Worm (Caenorhabditis elegans) whole organism, L2 larva: Measurements from ENCODE around the gene F15B9.8.
A peak's percentile ranks its signal among the peaks of the same experiment; 100 is the strongest.

Source experiments
- C34F6.9 ChIP-seq: fragments of 150-350 bp; optimal IDR thresholded peaks from 2 replicates; lab custom pipeline; 2014; ENCODE audit warnings: missing biosample characterization, missing genetic modification characterization
- R02D3.7 ChIP-seq: fragments of 150-350 bp; optimal IDR thresholded peaks from 2 replicates; lab custom pipeline; 2014; ENCODE audit warnings: missing biosample characterization, missing genetic modification characterization
- Y55F3AM.14 ChIP-seq: fragments of 200-800 bp; sonication (Bioruptor generic); optimal IDR thresholded peaks from 2 replicates; lab custom pipeline; 2018; ENCODE audit warnings: mild to moderate bottlenecking, missing genetic modification characterization, missing compliant biosample characterization
- ZK546.5 ChIP-seq: sonication (generic microtip); optimal IDR thresholded peaks from 2 replicates; lab custom pipeline; 2017; ENCODE audit warnings: missing biosample characterization, missing genetic modification characterization
- alr-1 ChIP-seq: fragments of 150-350 bp; optimal IDR thresholded peaks from 2 replicates; lab custom pipeline; 2014; ENCODE audit warnings: missing biosample characterization, missing genetic modification characterization
- ama-1 ChIP-seq: fragments of 150-350 bp; optimal IDR thresholded peaks from 2 replicates; lab custom pipeline; 2018; ENCODE audit warnings: inconsistent platforms
- blmp-1 ChIP-seq: sonication (generic microtip); optimal IDR thresholded peaks from 2 replicates; lab custom pipeline; 2017; ENCODE audit warnings: missing genetic modification characterization, mild to moderate bottlenecking, missing compliant biosample characterization, antibody characterized with exemption, moderate library complexity; ENCODE audit not compliant: insufficient read depth
- ceh-16 ChIP-seq: fragments of 150-350 bp; optimal IDR thresholded peaks from 2 replicates; lab custom pipeline; 2014; ENCODE audit warnings: missing biosample characterization, missing genetic modification characterization
- crh-2 ChIP-seq: sonication (generic microtip); optimal IDR thresholded peaks from 2 replicates; lab custom pipeline; 2017; ENCODE audit warnings: missing biosample characterization, missing genetic modification characterization
- egl-27 ChIP-seq: sonication (generic microtip); optimal IDR thresholded peaks from 3 replicates; lab custom pipeline; 2017; ENCODE audit warnings: missing biosample characterization, missing genetic modification reagents, missing genetic modification characterization
- elt-1 ChIP-seq: fragments of 150-350 bp; optimal IDR thresholded peaks from 2 replicates; lab custom pipeline; 2014; ENCODE audit warnings: missing biosample characterization, missing genetic modification characterization
- elt-3 ChIP-seq: sonication (generic microtip); optimal IDR thresholded peaks from 2 replicates; lab custom pipeline; 2017; ENCODE audit warnings: missing biosample characterization, missing genetic modification characterization
- fos-1 ChIP-seq: fragments of 150-350 bp; optimal IDR thresholded peaks from 2 replicates; lab custom pipeline; 2014; ENCODE audit warnings: missing biosample characterization, missing genetic modification characterization
- gmeb-1 ChIP-seq: fragments of 150-350 bp; optimal IDR thresholded peaks from 2 replicates; lab custom pipeline; 2014; ENCODE audit warnings: missing biosample characterization, missing genetic modification characterization
- lin-11 ChIP-seq: fragments of 150-350 bp; sonication (generic microtip); optimal IDR thresholded peaks from 2 replicates; lab custom pipeline; 2014; ENCODE audit warnings: missing biosample characterization, missing genetic modification characterization, inconsistent platforms, mixed read lengths
- lin-13 ChIP-seq: fragments of 150-350 bp; optimal IDR thresholded peaks from 2 replicates; lab custom pipeline; 2014; ENCODE audit warnings: missing biosample characterization, missing genetic modification reagents, missing genetic modification characterization
- lin-39 ChIP-seq: fragments of 150-350 bp; optimal IDR thresholded peaks from 2 replicates; lab custom pipeline; 2014; ENCODE audit warnings: missing biosample characterization, missing genetic modification reagents, missing genetic modification characterization
- mab-5 ChIP-seq: fragments of 150-350 bp; optimal IDR thresholded peaks from 2 replicates; lab custom pipeline; 2014; ENCODE audit warnings: missing biosample characterization, missing genetic modification characterization
- mbf-1 ChIP-seq: sonication (generic microtip); optimal IDR thresholded peaks from 2 replicates; lab custom pipeline; 2017; ENCODE audit warnings: missing biosample characterization, missing genetic modification characterization
- nhr-10 ChIP-seq: sonication (generic microtip); optimal IDR thresholded peaks from 2 replicates; lab custom pipeline; 2017; ENCODE audit warnings: missing biosample characterization, missing genetic modification characterization
- nhr-11 ChIP-seq: fragments of 150-350 bp; optimal IDR thresholded peaks from 2 replicates; lab custom pipeline; 2014; ENCODE audit warnings: missing biosample characterization, missing genetic modification characterization
- nhr-129 ChIP-seq: fragments of 150-350 bp; optimal IDR thresholded peaks from 2 replicates; lab custom pipeline; 2014; ENCODE audit warnings: missing biosample characterization, missing genetic modification characterization
- nhr-21 ChIP-seq: fragments of 150-350 bp; optimal IDR thresholded peaks from 2 replicates; lab custom pipeline; 2014; ENCODE audit warnings: missing biosample characterization, missing genetic modification characterization
- nhr-23 ChIP-seq: fragments of 150-350 bp; optimal IDR thresholded peaks from 2 replicates; lab custom pipeline; 2014; ENCODE audit warnings: missing biosample characterization, missing genetic modification reagents, missing genetic modification characterization
- nhr-237 ChIP-seq: fragments of 150-350 bp; optimal IDR thresholded peaks from 2 replicates; lab custom pipeline; 2014; ENCODE audit warnings: missing biosample characterization, missing genetic modification characterization
- nhr-77 ChIP-seq: fragments of 150-350 bp; optimal IDR thresholded peaks from 2 replicates; lab custom pipeline; 2014; ENCODE audit warnings: missing biosample characterization, missing genetic modification characterization
- sem-4 ChIP-seq: fragments of 150-350 bp; optimal IDR thresholded peaks from 2 replicates; lab custom pipeline; 2014; ENCODE audit warnings: missing biosample characterization, missing genetic modification reagents, missing genetic modification characterization
- skn-1 ChIP-seq: sonication (generic microtip); optimal IDR thresholded peaks from 2 replicates; lab custom pipeline; 2017; ENCODE audit warnings: missing biosample characterization, missing genetic modification characterization
- sma-9 ChIP-seq, 2 experiments: fragments of 150-350 bp in 1 of 2; sonication (generic microtip) in 1 of 2; optimal IDR thresholded peaks; 2 replicates each; lab custom pipeline; 2014 to 2016; ENCODE audit warnings: missing genetic modification characterization in 2 of 2, mild to moderate bottlenecking in 1 of 2, missing biosample characterization in 1 of 2, missing compliant biosample characterization in 1 of 2, missing genetic modification reagents in 1 of 2, moderate library complexity in 1 of 2
- unc-39 ChIP-seq: fragments of 150-350 bp; optimal IDR thresholded peaks from 2 replicates; lab custom pipeline; 2014; ENCODE audit warnings: missing biosample characterization, missing genetic modification characterization
- unc-62 ChIP-seq: fragments of 150-350 bp; optimal IDR thresholded peaks from 2 replicates; lab custom pipeline; 2014; ENCODE audit warnings: missing biosample characterization, missing genetic modification reagents, missing genetic modification characterization
- ztf-1 ChIP-seq: fragments of 200-800 bp; sonication (Bioruptor generic); conservative IDR thresholded peaks from 2 replicates; pipeline ENCODE4 v1.3.6; 2022; ENCODE audit warnings: missing genetic modification characterization, missing compliant biosample characterization
- ztf-4 ChIP-seq: fragments of 150-350 bp; optimal IDR thresholded peaks from 2 replicates; lab custom pipeline; 2014; ENCODE audit warnings: missing biosample characterization, missing genetic modification characterization

The F15B9.8 gene

DNA sequence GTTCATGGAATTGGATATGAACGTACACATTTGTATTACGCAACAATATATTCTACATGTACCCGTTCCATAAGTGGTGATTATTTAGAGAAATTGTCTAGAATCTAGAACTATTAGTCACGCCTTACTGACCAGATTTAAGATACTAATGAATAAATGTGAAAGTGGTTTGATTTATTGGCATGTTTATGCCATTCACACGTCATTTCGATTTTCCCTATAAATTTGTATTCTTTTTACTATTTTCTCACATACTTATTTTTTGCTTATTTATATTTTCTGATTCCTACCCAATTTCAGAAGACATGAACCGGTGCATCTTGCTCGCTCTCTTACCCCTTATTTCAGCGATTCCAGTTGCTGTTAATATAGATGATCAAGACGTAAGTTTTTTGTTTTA is at the start of gene F15B9.8:
Gene F15B9.8, plus strand, starts transcription at position 301 of the 400 bp plus-strand sequence.
- TF ChIP-seq elt-1 (tag; lab: Kevin White, UChicago), result no peak
- TF ChIP-seq sem-4 (tag; lab: Kevin White, UChicago), result no peak
- no peak for TF ChIP-seq ztf-4 (tag; lab: Kevin White, UChicago)
- no peak for TF ChIP-seq R02D3.7 (tag; lab: Kevin White, UChicago)
- TF ChIP-seq ama-1 (lab: Kevin White, UChicago), result no peak
- no peak for TF ChIP-seq lin-39 (tag; lab: Kevin White, UChicago)
- TF ChIP-seq unc-62, result no peak
- TF ChIP-seq ztf-1 (GFP tag; lab: Robert Waterston, UW), result no peak
- TF ChIP-seq nhr-11 (tag; lab: Kevin White, UChicago), result no peak
- TF ChIP-seq egl-27 (tag; lab: Kevin White, UChicago), result no peak
- no peak for TF ChIP-seq Y55F3AM.14
- no peak for TF ChIP-seq unc-39 (tag; lab: Kevin White, UChicago)
- TF ChIP-seq nhr-21, result no peak
- TF ChIP-seq nhr-237 (tag; lab: Kevin White, UChicago), result no peak
- TF ChIP-seq mab-5 (tag; lab: Kevin White, UChicago), result no peak
- TF ChIP-seq lin-11 (tag; lab: Kevin White, UChicago), result no peak
- TF ChIP-seq crh-2 (tag; lab: Kevin White, UChicago), result no peak
- TF ChIP-seq ceh-16 (tag; lab: Kevin White, UChicago), result no peak

DNA sequence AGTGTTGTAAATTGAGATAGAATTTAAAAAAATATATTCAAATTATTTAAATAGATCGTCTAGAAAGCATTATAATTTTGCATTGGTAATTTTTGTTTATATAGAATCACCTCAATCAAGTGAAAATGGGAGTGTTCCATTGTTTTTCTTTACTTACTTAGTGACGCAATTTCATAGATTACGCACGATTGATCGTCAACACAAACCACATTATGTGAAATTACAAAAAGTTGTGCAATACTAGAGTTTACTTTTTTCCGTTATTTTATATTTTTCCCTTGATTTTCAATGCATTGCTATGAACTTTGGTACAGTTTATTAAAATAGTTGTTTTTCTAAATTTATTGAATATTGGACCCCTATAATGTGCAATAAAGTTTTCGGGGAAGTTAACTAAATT is 48.9 kb upstream of the F15B9.8 start, which contains the start of gene T16G1.5:
Gene T16G1.5, minus strand, starts transcription at position 119 of the 400 bp plus-strand sequence.
- TF ChIP-seq R02D3.7 (tag; lab: Kevin White, UChicago) (no peak), ZK546.5 (no peak), fos-1 (tag; lab: Kevin White, UChicago) (peak; percentile 41), ama-1 (lab: Kevin White, UChicago) (no peak), egl-27 (tag; lab: Kevin White, UChicago) (no peak)

DNA sequence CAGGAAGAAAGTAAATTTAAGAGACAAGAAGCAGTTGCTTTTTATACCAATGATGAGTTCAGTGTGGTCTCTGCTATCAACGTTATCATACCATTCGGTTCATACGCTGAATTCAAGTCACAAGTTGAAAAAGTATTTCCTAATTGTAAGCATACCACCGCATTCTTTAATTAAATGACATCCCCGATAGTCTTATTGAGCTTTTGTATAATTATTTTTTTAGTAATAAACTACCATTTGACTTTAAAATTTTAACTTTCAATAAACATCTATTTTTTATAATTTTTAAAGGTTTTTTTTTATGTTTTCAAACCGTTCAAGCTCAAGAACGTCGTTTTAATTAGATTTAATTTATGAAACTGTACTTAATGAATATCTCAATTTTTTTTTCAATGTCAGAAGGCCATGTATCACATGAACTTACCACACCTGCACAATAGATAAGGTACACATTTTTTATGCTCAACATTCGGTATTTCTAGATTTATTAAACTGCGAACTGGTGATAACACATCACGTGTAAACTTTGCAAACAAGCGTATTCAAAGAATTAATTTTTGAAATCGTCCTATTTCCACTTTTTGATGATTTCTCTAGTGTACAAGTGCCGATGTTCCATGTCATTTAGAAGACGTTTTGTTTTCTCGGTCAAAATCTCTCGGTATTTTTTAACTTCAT is 46.4 kb upstream of the F15B9.8 start, which contains the start of gene T16G1.4:
Gene T16G1.4, minus strand, starts transcription at position 51 of the 678 bp plus-strand sequence.
- TF ChIP-seq gmeb-1 (peak; percentile 37), sma-9 (GFP tag; optimal IDR thresholded peaks at IDR 0.05; lab: Kevin White, UChicago) (peak; percentile 66), sma-9 (tag; optimal IDR thresholded peaks at IDR 0.05; lab: Kevin White, UChicago) (no peak), C34F6.9 (tag; lab: Kevin White, UChicago) (no peak)
- TF ChIP-seq, all 48 proteins: peak for 2

DNA sequence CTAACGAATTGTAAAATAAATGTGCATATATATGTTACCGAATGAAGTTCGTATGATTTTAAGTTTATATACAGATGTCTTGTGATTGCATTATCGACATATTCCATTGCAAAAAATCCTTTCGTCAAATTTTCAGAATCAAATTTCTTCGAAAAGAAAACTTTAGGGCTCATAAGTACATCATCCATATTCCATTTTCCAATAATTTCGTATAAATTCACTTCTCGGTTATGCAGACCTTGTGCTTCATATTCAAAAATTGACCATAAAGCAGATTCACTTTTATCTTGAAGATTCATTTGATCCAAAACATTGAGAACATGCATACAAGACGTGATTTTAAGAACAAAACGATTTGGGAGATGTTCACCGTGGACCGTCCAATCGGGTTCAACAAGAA is 45.0 kb upstream of the F15B9.8 start:
- TF ChIP-seq nhr-129 (tag; lab: Kevin White, UChicago), result no peak
- no peak for TF ChIP-seq nhr-77
- TF ChIP-seq skn-1, result no peak
- no peak for TF ChIP-seq ceh-16 (tag; lab: Kevin White, UChicago)
- TF ChIP-seq lin-39 (tag; lab: Kevin White, UChicago), result no peak
- TF ChIP-seq ZK546.5, result no peak
- no peak for TF ChIP-seq elt-3 (tag; lab: Kevin White, UChicago)
- no peak for TF ChIP-seq gmeb-1
- TF ChIP-seq ztf-1 (GFP tag; lab: Robert Waterston, UW), result no peak
- no peak for TF ChIP-seq blmp-1

DNA sequence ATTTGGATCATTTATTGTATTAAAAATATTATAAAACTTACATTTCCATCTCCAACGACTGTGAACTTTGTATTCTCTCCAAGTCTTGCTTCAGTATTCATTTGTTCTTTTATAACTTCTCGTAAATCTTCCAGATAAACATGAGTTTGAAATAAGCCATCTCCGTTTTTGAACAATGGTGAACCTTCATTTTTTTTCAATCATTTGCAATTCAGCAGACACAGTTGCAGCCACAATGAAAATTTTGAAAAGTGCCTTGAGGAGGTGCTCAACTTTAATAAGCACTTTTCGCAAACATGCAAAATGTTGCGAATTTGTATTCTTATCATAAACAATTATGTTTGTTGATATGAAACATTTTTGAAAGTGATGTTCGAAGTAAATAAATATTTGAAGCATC is 44.1 kb upstream of the F15B9.8 start, which contains the start of gene T16G1.3:
Gene T16G1.3, minus strand, starts transcription at position 101 of the 400 bp plus-strand sequence.
- TF ChIP-seq R02D3.7 (tag; lab: Kevin White, UChicago) (no peak), mbf-1 (no peak), nhr-23 (tag; lab: Kevin White, UChicago) (no peak), alr-1 (tag; lab: Kevin White, UChicago) (no peak), nhr-10 (tag; lab: Kevin White, UChicago) (no peak), lin-13 (GFP tag; lab: Kevin White, UChicago) (no peak)
